Worm (Caenorhabditis elegans) whole organism, L4 larva: ENCODE measurements around the gene cyp-13A7.

Experiments
- D1046.2 ChIP-seq: fragments of 200-800 bp; sonication (Bioruptor generic); IDR thresholded peaks from 2 replicates; pipeline ENCODE4 v1.3.6; 2022; ENCODE audit warnings: missing genetic modification characterization, missing compliant biosample characterization
- F44E2.7 ChIP-seq: fragments of 200-800 bp; sonication (Bioruptor generic); IDR thresholded peaks from 2 replicates; pipeline ENCODE4 v2.1.2; 2022; ENCODE audit warnings: missing genetic modification characterization, missing compliant biosample characterization
- T20F7.1 ChIP-seq: fragments of 200-800 bp; sonication (Bioruptor generic); optimal IDR thresholded peaks from 2 replicates; lab custom pipeline; 2018; ENCODE audit warnings: mild to moderate bottlenecking, missing genetic modification characterization, missing compliant biosample characterization
- T26A8.4 ChIP-seq: fragments of 200-800 bp; sonication (Bioruptor generic); IDR thresholded peaks from 2 replicates; pipeline ENCODE4 v1.3.6; 2022; ENCODE audit warnings: missing genetic modification characterization, missing compliant biosample characterization
- ZK546.5 ChIP-seq, 2 experiments: sonication (generic microtip); optimal IDR thresholded peaks; 2 replicates each; lab custom pipeline; 2017; ENCODE audit warnings: missing biosample characterization in 2 of 2, missing genetic modification characterization in 2 of 2
- aha-1 ChIP-seq: fragments of 150-350 bp; peaks from one replicate; lab custom pipeline; 2014; ENCODE audit warnings: missing biosample characterization, missing genetic modification characterization
- arid-1 ChIP-seq: fragments of 200-800 bp; sonication (Bioruptor generic); conservative IDR thresholded peaks from 2 replicates; pipeline ENCODE4 v1.3.6; 2022; ENCODE audit warnings: missing genetic modification reagents, missing genetic modification characterization, missing compliant biosample characterization
- ceh-44 ChIP-seq: fragments of 200-800 bp; sonication (Bioruptor generic); IDR thresholded peaks from 2 replicates; pipeline ENCODE4 v1.3.6; 2022; ENCODE audit warnings: missing genetic modification reagents, missing genetic modification characterization, missing compliant biosample characterization
- ces-1 ChIP-seq: fragments of 150-350 bp; sonication (generic microtip); optimal IDR thresholded peaks from 4 replicates; lab custom pipeline; 2014; ENCODE audit warnings: missing biosample characterization, missing genetic modification reagents, missing genetic modification characterization
- daf-12 ChIP-seq: fragments of 150-350 bp; optimal IDR thresholded peaks from 2 replicates; lab custom pipeline; 2014; ENCODE audit warnings: missing biosample characterization, missing genetic modification reagents, missing genetic modification characterization
- daf-16 ChIP-seq, 3 experiments: sonication (generic microtip); optimal IDR thresholded peaks; 2 replicates each; lab custom pipeline; 2016 to 2017; ENCODE audit warnings: missing genetic modification characterization in 3 of 3, missing genetic modification reagents in 3 of 3, mild to moderate bottlenecking in 2 of 3, missing compliant biosample characterization in 2 of 3, missing biosample characterization in 1 of 3, moderate library complexity in 1 of 3
- dmd-6 ChIP-seq: fragments of 200-800 bp; sonication (Bioruptor generic); IDR thresholded peaks from 2 replicates; pipeline ENCODE4 v1.3.6; 2022; ENCODE audit warnings: missing genetic modification reagents, missing genetic modification characterization, missing compliant biosample characterization
- dmd-9 ChIP-seq: fragments of 200-800 bp; sonication (Bioruptor generic); IDR thresholded peaks from 2 replicates; pipeline ENCODE4 v1.3.6; 2022; ENCODE audit warnings: missing genetic modification reagents, missing genetic modification characterization, missing compliant biosample characterization
- dpl-1 ChIP-seq: fragments of 150-350 bp; optimal IDR thresholded peaks from 2 replicates; lab custom pipeline; 2014; ENCODE audit warnings: missing biosample characterization, missing genetic modification reagents, missing genetic modification characterization
- duxl-1 ChIP-seq: sonication (generic microtip); optimal IDR thresholded peaks from 2 replicates; lab custom pipeline; 2016; ENCODE audit warnings: mild to moderate bottlenecking, missing genetic modification characterization, moderate library complexity, missing compliant biosample characterization; ENCODE audit not compliant: poor library complexity
- dve-1 ChIP-seq: sonication (generic microtip); optimal IDR thresholded peaks from 2 replicates; lab custom pipeline; 2017; ENCODE audit warnings: antibody characterized with exemption, mild to moderate bottlenecking, missing genetic modification characterization, missing compliant biosample characterization; ENCODE audit not compliant: insufficient read depth
- fos-1 ChIP-seq: fragments of 150-350 bp; optimal IDR thresholded peaks from 2 replicates; lab custom pipeline; 2014; ENCODE audit warnings: missing biosample characterization, missing genetic modification characterization
- hlh-30 ChIP-seq: sonication (generic microtip); optimal IDR thresholded peaks from 2 replicates; lab custom pipeline; 2017; ENCODE audit warnings: antibody characterized with exemption, mild to moderate bottlenecking, missing genetic modification characterization, missing compliant biosample characterization; ENCODE audit not compliant: insufficient read depth
- hmg-1.1 ChIP-seq: fragments of 200-800 bp; sonication (Bioruptor generic); IDR thresholded peaks from 2 replicates; pipeline ENCODE4 v1.3.6; 2022; ENCODE audit warnings: missing genetic modification reagents, missing genetic modification characterization, missing compliant biosample characterization
- lin-1 ChIP-seq: fragments of 200-800 bp; sonication (Bioruptor generic); IDR thresholded peaks from 2 replicates; pipeline ENCODE4 v1.3.6; 2022; ENCODE audit warnings: missing genetic modification reagents, missing genetic modification characterization, missing compliant biosample characterization
- lin-13 ChIP-seq: fragments of 150-350 bp; optimal IDR thresholded peaks from 2 replicates; lab custom pipeline; 2014; ENCODE audit warnings: missing biosample characterization, missing genetic modification reagents, missing genetic modification characterization
- lin-15B ChIP-seq: fragments of 150-350 bp; sonication (generic microtip); optimal IDR thresholded peaks from 3 replicates; lab custom pipeline; 2014; ENCODE audit warnings: missing biosample characterization, missing genetic modification characterization
- lir-3 ChIP-seq: sonication (generic microtip); optimal IDR thresholded peaks from 2 replicates; lab custom pipeline; 2016; ENCODE audit warnings: mild to moderate bottlenecking, missing genetic modification characterization, missing compliant biosample characterization
- mdt-29 ChIP-seq: fragments of 200-800 bp; sonication (Bioruptor generic); IDR thresholded peaks from 2 replicates; pipeline ENCODE4 v1.3.6; 2022; ENCODE audit warnings: missing genetic modification reagents, missing genetic modification characterization, missing compliant biosample characterization
- nhr-102 ChIP-seq: sonication (generic microtip); optimal IDR thresholded peaks from 2 replicates; lab custom pipeline; 2016; ENCODE audit warnings: mild to moderate bottlenecking, missing genetic modification characterization, moderate library complexity, missing compliant biosample characterization
- nhr-111 ChIP-seq: fragments of 200-800 bp; sonication (Bioruptor generic); optimal IDR thresholded peaks from 2 replicates; lab custom pipeline; 2018; ENCODE audit warnings: mild to moderate bottlenecking, missing genetic modification characterization, missing compliant biosample characterization
- nhr-25 ChIP-seq: sonication (generic microtip); optimal IDR thresholded peaks from 2 replicates; lab custom pipeline; 2017; ENCODE audit warnings: missing genetic modification characterization, mild to moderate bottlenecking, missing compliant biosample characterization, antibody characterized with exemption, moderate library complexity, borderline replicate concordance; ENCODE audit not compliant: insufficient read depth
- nhr-28 ChIP-seq: fragments of 150-350 bp; optimal IDR thresholded peaks from 2 replicates; lab custom pipeline; 2014; ENCODE audit warnings: missing biosample characterization, missing genetic modification characterization
- nhr-6 ChIP-seq: fragments of 150-350 bp; optimal IDR thresholded peaks from 2 replicates; lab custom pipeline; 2014; ENCODE audit warnings: missing biosample characterization, missing genetic modification characterization
- nhr-77 ChIP-seq: fragments of 150-350 bp; optimal IDR thresholded peaks from 2 replicates; lab custom pipeline; 2014; ENCODE audit warnings: missing biosample characterization, missing genetic modification characterization
- pqm-1 ChIP-seq: sonication (generic microtip); optimal IDR thresholded peaks from 2 replicates; lab custom pipeline; 2017; ENCODE audit warnings: missing biosample characterization, missing genetic modification characterization
- rbr-2 ChIP-seq: sonication (generic microtip); optimal IDR thresholded peaks from 2 replicates; lab custom pipeline; 2016; ENCODE audit warnings: missing genotype, missing genetic modification characterization, missing compliant biosample characterization
- spr-1 ChIP-seq: sonication (generic microtip); optimal IDR thresholded peaks from 2 replicates; lab custom pipeline; 2016; ENCODE audit warnings: mild to moderate bottlenecking, missing genetic modification characterization, missing compliant biosample characterization
- unc-130 ChIP-seq: sonication (generic microtip); optimal IDR thresholded peaks from 2 replicates; lab custom pipeline; 2016; ENCODE audit warnings: missing genetic modification reagents, missing genetic modification characterization, missing compliant biosample characterization
- unc-62 ChIP-seq, 3 experiments: fragments of 150-350 bp in 1 of 3; sonication (generic microtip); optimal IDR thresholded peaks in 2 of 3; peaks in 1 of 3; 1 replicate in 1 of 3; 2 replicates in 2 of 3; lab custom pipeline; 2014 to 2017; ENCODE audit warnings: missing biosample characterization in 3 of 3, missing genetic modification characterization in 3 of 3, missing genetic modification reagents in 3 of 3, missing genotype in 1 of 3
- zag-1 ChIP-seq: fragments of 150-350 bp; optimal IDR thresholded peaks from 2 replicates; lab custom pipeline; 2014; ENCODE audit warnings: missing biosample characterization, missing genetic modification characterization
- zip-11 ChIP-seq: fragments of 200-800 bp; sonication (Bioruptor generic); IDR thresholded peaks from 2 replicates; pipeline ENCODE4 v1.3.6; 2022; ENCODE audit warnings: missing genetic modification characterization, missing compliant biosample characterization
- zip-2 ChIP-seq: fragments of 150-350 bp; optimal IDR thresholded peaks from 2 replicates; lab custom pipeline; 2014; ENCODE audit warnings: missing biosample characterization, missing genetic modification characterization

cyp-13A7 gene

ce11 chrII:9774653-9775052 lies 28.8 kb upstream of the cyp-13A7 start (continued):
- peak; percentile 30 for TF ChIP-seq hlh-30 (tag; lab: Kevin White, UChicago)
- TF ChIP-seq duxl-1 (tag; lab: Kevin White, UChicago), result peak; percentile 58
- TF ChIP-seq zip-2, result peak; percentile 20
- TF ChIP-seq zip-11 (GFP tag; lab: Robert Waterston, UW), result no peak
- TF ChIP-seq zag-1 (tag; lab: Kevin White, UChicago), result no peak
- TF ChIP-seq unc-62 (GFP tag; optimal IDR thresholded peaks at IDR 0.05 in 1 of 2; lab: Kevin White, UChicago), result no peak
- no peak for TF ChIP-seq unc-62 (tag; optimal IDR thresholded peaks at IDR 0.05; lab: Kevin White, UChicago)
- TF ChIP-seq lin-15B (tag; lab: Kevin White, UChicago), result no peak
- no peak; the same call in 1 of the 2 replicates for TF ChIP-seq arid-1 (GFP tag; lab: Robert Waterston, UW)
- peak; percentile 18 for TF ChIP-seq nhr-6
- peak; percentile 44 for TF ChIP-seq T20F7.1 (GFP tag; lab: Kevin White, UChicago)
- no peak for TF ChIP-seq nhr-77 (tag; lab: Kevin White, UChicago)
- TF ChIP-seq unc-130 (GFP tag; lab: Kevin White, UChicago), result peak; percentile 74
- TF ChIP-seq mdt-29, result peak; percentile 73
- TF ChIP-seq rbr-2 (tag; lab: Kevin White, UChicago), result peak; percentile 82
- TF ChIP-seq nhr-111, result peak; percentile 29
- peak; percentile 89 for TF ChIP-seq hmg-1.1
- peak; percentile 36 for TF ChIP-seq lir-3 (tag; lab: Kevin White, UChicago)
- no peak for TF ChIP-seq fos-1 (tag; lab: Kevin White, UChicago)
- TF ChIP-seq F44E2.7 (GFP tag; lab: Robert Waterston, UW), result 0 out of 2 replicates have a peak, but pooled peaks have one; percentile 49
- no peak for TF ChIP-seq ZK546.5 (tag; optimal IDR thresholded peaks at IDR 0.05; lab: Kevin White, UChicago)

ce11 chrII:9775790-9776189 lies 27.6 kb upstream of the cyp-13A7 start, which contains the start of gene T10B9.9:
T10B9.9 (minus strand) TSS chrII:9775890.
- no peak for TF ChIP-seq D1046.2 (GFP tag; lab: Robert Waterston, UW)
- no peak for TF ChIP-seq ZK546.5 (tag; optimal IDR thresholded peaks at IDR 0.05; lab: Kevin White, UChicago)
- no peak for TF ChIP-seq daf-12 (tag; lab: Kevin White, UChicago)
- TF ChIP-seq ces-1 (GFP tag; lab: Kevin White, UChicago), result no peak
- no peak for TF ChIP-seq lin-1

ce11 chrII:9778495-9778894 lies 24.9 kb upstream of the cyp-13A7 start:
- no peak for TF ChIP-seq daf-16 (GFP tag; optimal IDR thresholded peaks at IDR 0.05; lab: Kevin White, UChicago)
- no peak for TF ChIP-seq daf-16 (tag; optimal IDR thresholded peaks at IDR 0.05; lab: Kevin White, UChicago)
- no peak for TF ChIP-seq T26A8.4 (GFP tag; lab: Robert Waterston, UW)
- peak in 1 of 2 experiments; percentile 19 for TF ChIP-seq unc-62 (GFP tag; optimal IDR thresholded peaks at IDR 0.05 in 1 of 2; lab: Kevin White, UChicago)
- TF ChIP-seq unc-62 (tag; optimal IDR thresholded peaks at IDR 0.05; lab: Kevin White, UChicago), result no peak
- no peak for TF ChIP-seq nhr-25 (tag; lab: Kevin White, UChicago)
- TF ChIP-seq dmd-9 (GFP tag; lab: Robert Waterston, UW), result no peak
- TF ChIP-seq dpl-1, result no peak
- TF ChIP-seq aha-1 (tag; lab: Kevin White, UChicago), result peak; percentile 9
- no peak for TF ChIP-seq spr-1 (tag; lab: Kevin White, UChicago)

- TF ChIP-seq dmd-6 (peak; percentile 67; the same call in 1 of the 2 replicates), dve-1 (peak; percentile 6), lin-13 (no peak), pqm-1 (tag; lab: Kevin White, UChicago) (peak; percentile 27), nhr-102 (tag; lab: Kevin White, UChicago) (peak; percentile 15), nhr-28 (tag; lab: Kevin White, UChicago) (peak; percentile 64), unc-62 (GFP tag; optimal IDR thresholded peaks at IDR 0.05 in 1 of 2; lab: Kevin White, UChicago) (peak in 1 of 2 experiments; percentile 87), unc-62 (tag; optimal IDR thresholded peaks at IDR 0.05; lab: Kevin White, UChicago) (no peak), nhr-77 (tag; lab: Kevin White, UChicago) (peak; percentile 27), ceh-44 (no peak)
Observed at ce11 chrII:9781842-9782241, 21.6 kb upstream of the cyp-13A7 start, which contains the start of gene cyp-13A1. cyp-13A1 (minus strand) TSS chrII:9781997.
